Worm (Caenorhabditis elegans): ENCODE data around the gene nspg-10.

The nspg-10 gene

ce11 chrIV:4588408-4588807 is 17.2 kb upstream of the nspg-10 start:
- TF ChIP-seq Y95B8A.8 (GFP tag; IDR thresholded peaks at IDR 0.05), result no peak
- TF ChIP-seq hrde-1 (tag; optimal IDR thresholded peaks at IDR 0.05; ENCODE audit: borderline replicate concordance), result no peak
- TF ChIP-seq ZK185.1 (tag; optimal IDR thresholded peaks at IDR 0.05; ENCODE audit: poor library complexity, severe bottlenecking), result no peak
- TF ChIP-seq tlf-1 (GFP tag; optimal IDR thresholded peaks at IDR 0.05), result no peak
- no peak for TF ChIP-seq hlh-26 (GFP tag; conservative IDR thresholded peaks at IDR 0.05)
- TF ChIP-seq egrh-3 (GFP tag; IDR thresholded peaks at IDR 0.05), result no peak
- TF ChIP-seq bed-1 (GFP tag; IDR thresholded peaks at IDR 0.05), result no peak
- no peak for TF ChIP-seq ceh-58 (GFP tag; IDR thresholded peaks at IDR 0.05)
- TF ChIP-seq F55B11.4 (tag; optimal IDR thresholded peaks at IDR 0.05; ENCODE audit: borderline replicate concordance, insufficient read depth), result no peak
- TF ChIP-seq egl-18 (GFP tag; IDR thresholded peaks at IDR 0.05), result no peak
- TF ChIP-seq ceh-79 (tag; optimal IDR thresholded peaks at IDR 0.05), result no peak
- TF ChIP-seq nhr-179 (tag; optimal IDR thresholded peaks at IDR 0.05), result no peak
- TF ChIP-seq rpc-1 (optimal IDR thresholded peaks at IDR 0.05), result no peak
- TF ChIP-seq rpc-1 (tag; optimal IDR thresholded peaks at IDR 0.05), result no peak
- no peak for TF ChIP-seq lin-35 (GFP tag; optimal IDR thresholded peaks at IDR 0.05)
- TF ChIP-seq ztf-3 (GFP tag; optimal IDR thresholded peaks at IDR 0.05), result no peak

ce11 chrIV:4596824-4597223 is 8.8 kb upstream of the nspg-10 start, which contains the start of gene F19C7.3:
F19C7.3 (plus strand) TSS chrIV:4597124.
- no peak for TF ChIP-seq ceh-40 (GFP tag; IDR thresholded peaks at IDR 0.05)

ce11 chrIV:4599352-4600004 is 6.1 kb upstream of the nspg-10 start, which contains the start of gene F19C7.2:
F19C7.2 (plus strand) TSS chrIV:4599954.
- TF ChIP-seq C06A6.2 (GFP tag; conservative IDR thresholded peaks at IDR 0.05) (no peak), nhr-80 (tag; optimal IDR thresholded peaks at IDR 0.05) (peak; percentile 20)

ce11 chrIV:4602565-4602964 is 3.0 kb upstream of the nspg-10 start, which contains the start of gene F19C7.4:
F19C7.4 (plus strand) TSS chrIV:4602865.
- TF ChIP-seq ztf-18 (tag; optimal IDR thresholded peaks at IDR 0.05) (no peak), dpl-1 (GFP tag; optimal IDR thresholded peaks at IDR 0.05) (no peak), Y53G8AR.9 (GFP tag; conservative IDR thresholded peaks at IDR 0.05) (no peak), snpc-1.1 (tag; optimal IDR thresholded peaks at IDR 0.05; ENCODE audit: insufficient read depth) (no peak), hlh-26 (GFP tag; conservative IDR thresholded peaks at IDR 0.05) (no peak), athp-1 (tag; optimal IDR thresholded peaks at IDR 0.05) (no peak), ekl-4 (GFP tag; IDR thresholded peaks at IDR 0.05) (no peak), B0261.1 (tag; optimal IDR thresholded peaks at IDR 0.05) (no peak), ceh-100 (GFP tag; IDR thresholded peaks at IDR 0.05) (no peak), sea-2 (GFP tag; IDR thresholded peaks at IDR 0.05) (no peak), ets-4 (GFP tag; optimal IDR thresholded peaks at IDR 0.05) (no peak), snpc-3.4 (tag; optimal IDR thresholded peaks at IDR 0.05) (no peak), F10E7.11 (tag; optimal IDR thresholded peaks at IDR 0.05) (no peak), let-607 (tag; optimal IDR thresholded peaks at IDR 0.05) (no peak), nhr-80 (tag; optimal IDR thresholded peaks at IDR 0.05) (no peak), F33H1.4 (GFP tag; IDR thresholded peaks at IDR 0.05) (no peak)

Measured in whole organism, young adult.